Worm (Caenorhabditis elegans) whole organism, L3 larva: ENCODE data around the gene C50E10.2.

Source experiments
- daf-12 ChIP-seq: fragments of 150-350 bp; optimal IDR thresholded peaks from 2 replicates; lab custom pipeline; 2014; ENCODE audit warnings: missing biosample characterization, missing genetic modification reagents, missing genetic modification characterization
- elt-3 ChIP-seq, 3 experiments: fragments of 150-350 bp in 1 of 3; sonication (generic microtip) in 2 of 3; optimal IDR thresholded peaks; 2 replicates in 2 of 3; 4 replicates in 1 of 3; lab custom pipeline; 2014 to 2017; ENCODE audit warnings: missing biosample characterization in 3 of 3, missing genetic modification characterization in 3 of 3
- nfya-1 ChIP-seq: sonication (generic microtip); optimal IDR thresholded peaks from 2 replicates; lab custom pipeline; 2017; ENCODE audit warnings: missing genetic modification characterization, mild to moderate bottlenecking, missing compliant biosample characterization, antibody characterized with exemption, moderate library complexity; ENCODE audit not compliant: insufficient read depth
- nhr-237 ChIP-seq: fragments of 150-350 bp; optimal IDR thresholded peaks from 2 replicates; lab custom pipeline; 2014; ENCODE audit warnings: missing biosample characterization, missing genetic modification characterization
- nhr-77 ChIP-seq: fragments of 150-350 bp; optimal IDR thresholded peaks from 2 replicates; lab custom pipeline; 2014; ENCODE audit warnings: missing biosample characterization, missing genetic modification characterization
- unc-62 ChIP-seq: fragments of 150-350 bp; sonication (generic microtip); optimal IDR thresholded peaks from 4 replicates; lab custom pipeline; 2014; ENCODE audit warnings: missing biosample characterization, missing genetic modification reagents, missing genetic modification characterization

- TF ChIP-seq nfya-1 (tag; lab: Kevin White, UChicago) (no peak), nhr-237 (tag; lab: Kevin White, UChicago) (no peak), nhr-77 (tag; lab: Kevin White, UChicago) (no peak), unc-62 (no peak), elt-3 (tag; optimal IDR thresholded peaks at IDR 0.05; lab: Kevin White, UChicago) (no peak), daf-12 (no peak)
These were observed 42.7 kb downstream of the C50E10.2 start for ce11 chrII:12266797-12267196.
